In the genomic region with DNA sequence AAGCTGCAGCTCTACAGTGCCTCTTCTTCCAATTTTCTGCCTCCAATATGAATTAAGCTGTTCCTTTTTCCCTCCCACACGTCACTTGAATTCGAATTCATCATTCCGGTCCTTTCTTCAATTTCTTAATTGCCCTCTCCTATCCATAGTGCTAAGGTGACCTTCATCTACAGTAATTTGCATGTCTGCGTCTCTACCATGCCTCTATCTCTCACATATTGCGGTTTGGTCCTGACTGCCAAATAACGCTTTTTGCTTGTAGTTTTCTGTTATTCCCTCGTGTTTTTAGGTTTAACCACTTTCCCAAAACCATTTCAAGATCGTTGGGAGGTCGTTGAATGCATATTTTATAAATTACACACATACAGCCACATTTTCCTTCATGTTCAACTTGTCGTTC, we compare ENCODE assay signal across 6 worm cellular contexts.
TF ChIP-seq lines count a peak whose summit lies in the region.

No protein-coding gene starts in this region.

TF ChIP-seq in whole organism, L1 larva, 84 proteins besides CTCF, POLR2A, EP300 and RAD21 (continues in another document):
- 0 out of 2 replicates have a peak, but pooled peaks have one; percentile 5 for TF ChIP-seq nhr-19 (GFP tag; conservative IDR thresholded peaks at IDR 0.05; lab: Robert Waterston, UW)
- peak; percentile 4 to 31 for TF ChIP-seq lsy-2 (tag; optimal IDR thresholded peaks at IDR 0.05; lab: Kevin White, UChicago)
- TF ChIP-seq nhr-85 (tag; lab: Kevin White, UChicago), result peak; percentile 86
- TF ChIP-seq hlh-4 (tag; optimal IDR thresholded peaks at IDR 0.05; lab: Kevin White, UChicago), result no peak
- peak; percentile 32 for TF ChIP-seq snu-23 (GFP tag; optimal IDR thresholded peaks at IDR 0.05; lab: Kevin White, UChicago)
- TF ChIP-seq lin-14 (GFP tag; optimal IDR thresholded peaks at IDR 0.05; lab: Kevin White, UChicago), result peak; percentile 63
- no peak for TF ChIP-seq pax-3 (tag; optimal IDR thresholded peaks at IDR 0.05; lab: Kevin White, UChicago)
- no peak for TF ChIP-seq unc-130 (tag; optimal IDR thresholded peaks at IDR 0.05; lab: Kevin White, UChicago)
- no peak for TF ChIP-seq alr-1 (tag; optimal IDR thresholded peaks at IDR 0.05; lab: Kevin White, UChicago; ENCODE audit: borderline replicate concordance)
- no peak for TF ChIP-seq mdl-1 (tag; optimal IDR thresholded peaks at IDR 0.05; lab: Kevin White, UChicago)
- TF ChIP-seq aly-2 (tag; optimal IDR thresholded peaks at IDR 0.05; lab: Kevin White, UChicago), result no peak
- no peak for TF ChIP-seq fkh-4 (tag; optimal IDR thresholded peaks at IDR 0.05; lab: Kevin White, UChicago; ENCODE audit: borderline replicate concordance)
- TF ChIP-seq rnt-1 (tag; optimal IDR thresholded peaks at IDR 0.05; lab: Kevin White, UChicago), result peak; percentile 21
- TF ChIP-seq nhr-11 (tag; optimal IDR thresholded peaks at IDR 0.05; lab: Kevin White, UChicago), result no peak

TF ChIP-seq in whole organism, L2 larva, 48 proteins besides CTCF, POLR2A, EP300 and RAD21:
- TF ChIP-seq nhr-10 (tag; optimal IDR thresholded peaks at IDR 0.05; lab: Kevin White, UChicago) (no peak), blmp-1 (tag; optimal IDR thresholded peaks at IDR 0.05; lab: Kevin White, UChicago; ENCODE audit: insufficient read depth) (no peak), unc-55 (GFP tag; optimal IDR thresholded peaks at IDR 0.05; lab: Kevin White, UChicago) (no peak), lsy-2 (tag; optimal IDR thresholded peaks at IDR 0.05; lab: Kevin White, UChicago) (peak in 1 of 2 experiments; percentile 10), C34F6.9 (tag; optimal IDR thresholded peaks at IDR 0.05; lab: Kevin White, UChicago) (peak; percentile 22), mab-5 (tag; optimal IDR thresholded peaks at IDR 0.05; lab: Kevin White, UChicago) (no peak), ceh-16 (tag; optimal IDR thresholded peaks at IDR 0.05; lab: Kevin White, UChicago) (peak; percentile 3), nhr-25 (tag; optimal IDR thresholded peaks at IDR 0.05; lab: Kevin White, UChicago) (peak; percentile 72)

TF ChIP-seq in whole organism, L3 larva, 47 proteins besides CTCF, POLR2A, EP300 and RAD21:
- TF ChIP-seq snpc-4 (tag; optimal IDR thresholded peaks at IDR 0.05; lab: Kevin White, UChicago), result no peak
- TF ChIP-seq skn-1 (tag; optimal IDR thresholded peaks at IDR 0.05; lab: Kevin White, UChicago), result no peak
- TF ChIP-seq lsy-12 (tag; optimal IDR thresholded peaks at IDR 0.05; lab: Kevin White, UChicago), result no peak
- TF ChIP-seq nhr-23 (tag; optimal IDR thresholded peaks at IDR 0.05; lab: Kevin White, UChicago), result peak; percentile 19
- no peak for TF ChIP-seq zag-1 (tag; optimal IDR thresholded peaks at IDR 0.05; lab: Kevin White, UChicago)
- no peak for TF ChIP-seq aly-2 (tag; optimal IDR thresholded peaks at IDR 0.05; lab: Kevin White, UChicago)
- TF ChIP-seq fkh-2 (tag; optimal IDR thresholded peaks at IDR 0.05; lab: Kevin White, UChicago), result no peak
- no peak for TF ChIP-seq R02D3.7 (tag; optimal IDR thresholded peaks at IDR 0.05; lab: Kevin White, UChicago)
- no peak for TF ChIP-seq ceh-16 (tag; optimal IDR thresholded peaks at IDR 0.05; lab: Kevin White, UChicago)
- TF ChIP-seq egl-27 (tag; optimal IDR thresholded peaks at IDR 0.05; lab: Kevin White, UChicago), result no peak
- no peak for TF ChIP-seq nhr-28 (tag; optimal IDR thresholded peaks at IDR 0.05; lab: Kevin White, UChicago)
- peak; percentile 90 for TF ChIP-seq nhr-25 (tag; optimal IDR thresholded peaks at IDR 0.05; lab: Kevin White, UChicago)
- TF ChIP-seq ama-1 (optimal IDR thresholded peaks at IDR 0.05; lab: Kevin White, UChicago), result no peak
- TF ChIP-seq egl-5 (tag; optimal IDR thresholded peaks at IDR 0.05; lab: Kevin White, UChicago), result no peak
- no peak for TF ChIP-seq nhr-12 (tag; optimal IDR thresholded peaks at IDR 0.05; lab: Kevin White, UChicago)
- no peak for TF ChIP-seq nhr-43 (tag; optimal IDR thresholded peaks at IDR 0.05; lab: Kevin White, UChicago; ENCODE audit: poor library complexity, severe bottlenecking)

TF ChIP-seq in whole organism, L4 larva, 104 proteins besides CTCF, POLR2A, EP300 and RAD21:
- TF ChIP-seq F37D6.2 (tag; optimal IDR thresholded peaks at IDR 0.05; lab: Kevin White, UChicago) (no peak), nhr-28 (tag; optimal IDR thresholded peaks at IDR 0.05; lab: Kevin White, UChicago) (peak; percentile 30), hlh-30 (tag; optimal IDR thresholded peaks at IDR 0.05; lab: Kevin White, UChicago; ENCODE audit: insufficient read depth) (peak; percentile 24)
TF ChIP-seq in whole organism, L4 larva: peak in this region for 2.

TF ChIP-seq in whole organism, mixed stage, embryonic, 35 proteins besides CTCF, POLR2A, EP300 and RAD21:
- TF ChIP-seq ces-1 (GFP tag; optimal IDR thresholded peaks at IDR 0.05; lab: Kevin White, UChicago) (no peak), mls-2 (tag; optimal IDR thresholded peaks at IDR 0.05; lab: Kevin White, UChicago) (peak; percentile 23)

TF ChIP-seq in whole organism, young adult, 124 proteins besides CTCF, POLR2A, EP300 and RAD21:
- TF ChIP-seq lin-26 (GFP tag; IDR thresholded peaks at IDR 0.05; lab: Robert Waterston, UW) (0 out of 2 replicates have a peak, but pooled peaks have one; percentile 25), F37B4.10 (GFP tag; IDR thresholded peaks at IDR 0.05; lab: Robert Waterston, UW) (no peak)
